Fruit fly (Drosophila melanogaster) whole organism, pupa: ENCODE measurements around the gene CG34057.
"Not testable (repeated sequence)": the region's sequence is repeated elsewhere in the genome, so short reads cannot be mapped to it uniquely, and the experiment has no call there.

ENCODE experiments used
- CG10348 ChIP-seq: fragments of 200-800 bp; sonication (Bioruptor generic); IDR thresholded peaks from 2 replicates; pipeline ENCODE4 v1.3.6; 2022; ENCODE audit warnings: missing biosample characterization, missing genetic modification characterization
- CG12605 ChIP-seq: fragments of 200-800 bp; sonication (Bioruptor generic); IDR thresholded peaks from 2 replicates; pipeline ENCODE4 v1.3.6; 2022; ENCODE audit warnings: missing biosample characterization, missing genetic modification characterization
- CG34367 ChIP-seq: fragments of 200-800 bp; sonication (Bioruptor generic); optimal IDR thresholded peaks from 2 replicates; lab custom pipeline; 2018; ENCODE audit warnings: missing biosample characterization, mild to moderate bottlenecking, missing genetic modification characterization
- CG8301 ChIP-seq: fragments of 200-800 bp; sonication (Bioruptor generic); optimal IDR thresholded peaks from 2 replicates; lab custom pipeline; 2018; ENCODE audit warnings: missing biosample characterization, mild to moderate bottlenecking, missing genetic modification characterization
- Ets98B ChIP-seq: fragments of 200-800 bp; sonication (Bioruptor generic); IDR thresholded peaks from 2 replicates; pipeline ENCODE4 v1.3.6; 2022; ENCODE audit warnings: missing biosample characterization, missing genetic modification characterization
- Snoo ChIP-seq: fragments of 200-800 bp; sonication (Bioruptor generic); optimal IDR thresholded peaks from 3 replicates; lab custom pipeline; 2017; ENCODE audit warnings: missing biosample characterization, mild to moderate bottlenecking, missing genetic modification characterization, inconsistent platforms
- gl ChIP-seq: fragments of 200-800 bp; sonication (Bioruptor generic); optimal IDR thresholded peaks from 2 replicates; lab custom pipeline; 2018; ENCODE audit warnings: missing biosample characterization, mild to moderate bottlenecking, missing genetic modification characterization

DNA sequence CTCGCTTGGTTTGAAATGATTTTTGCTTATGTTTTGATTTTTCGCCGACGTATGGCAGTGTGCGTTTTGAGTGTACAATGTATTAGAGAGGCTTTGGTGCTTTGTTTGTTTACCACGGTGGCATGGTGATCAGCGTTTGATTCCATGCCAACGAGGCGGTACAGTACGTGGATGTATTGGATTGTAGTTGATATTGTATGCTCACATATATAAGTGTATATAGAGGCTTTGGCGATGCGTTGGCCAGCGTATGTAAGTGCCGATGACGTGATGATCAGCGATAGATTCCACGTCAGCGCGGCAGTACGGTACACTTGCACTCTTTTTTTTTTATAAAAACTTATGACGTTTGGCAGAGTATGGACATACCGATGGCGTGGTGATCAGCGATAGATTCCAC is 32.1 kb upstream of the CG34057 start, which contains the start of gene CG12502:
- not testable (repeated sequence) for TF ChIP-seq Snoo (tag; lab: Kevin White, UChicago); Ets98B (GFP tag; lab: Robert Waterston, UW); CG10348 (GFP tag; lab: Robert Waterston, UW); CG34367 (tag; lab: Kevin White, UChicago); gl (tag; lab: Kevin White, UChicago); CG12605; CG8301 (tag; lab: Kevin White, UChicago)
